Fruit fly (Drosophila melanogaster) whole organism: ENCODE results near the gene Tao.

ENCODE experiments used
- CG8478 ChIP-seq: fragments of >200 bp; optimal IDR thresholded peaks from 2 replicates; lab custom pipeline; 2018; ENCODE audit warnings: inconsistent platforms
- Dll ChIP-seq: fragments of >200 bp; optimal IDR thresholded peaks from 2 replicates; lab custom pipeline; 2017
- EcR ChIP-seq, 2 experiments: fragments of >200 bp; optimal IDR thresholded peaks; 2 replicates each; lab custom pipeline; 2017; ENCODE audit warnings: missing biosample characterization in 2 of 2, missing genetic modification characterization in 2 of 2, missing genetic modification reagents in 2 of 2
- usp ChIP-seq: fragments of >200 bp; optimal IDR thresholded peaks from 2 replicates; lab custom pipeline; 2017; ENCODE audit warnings: missing biosample characterization, missing genetic modification characterization, mixed read lengths

DNA sequence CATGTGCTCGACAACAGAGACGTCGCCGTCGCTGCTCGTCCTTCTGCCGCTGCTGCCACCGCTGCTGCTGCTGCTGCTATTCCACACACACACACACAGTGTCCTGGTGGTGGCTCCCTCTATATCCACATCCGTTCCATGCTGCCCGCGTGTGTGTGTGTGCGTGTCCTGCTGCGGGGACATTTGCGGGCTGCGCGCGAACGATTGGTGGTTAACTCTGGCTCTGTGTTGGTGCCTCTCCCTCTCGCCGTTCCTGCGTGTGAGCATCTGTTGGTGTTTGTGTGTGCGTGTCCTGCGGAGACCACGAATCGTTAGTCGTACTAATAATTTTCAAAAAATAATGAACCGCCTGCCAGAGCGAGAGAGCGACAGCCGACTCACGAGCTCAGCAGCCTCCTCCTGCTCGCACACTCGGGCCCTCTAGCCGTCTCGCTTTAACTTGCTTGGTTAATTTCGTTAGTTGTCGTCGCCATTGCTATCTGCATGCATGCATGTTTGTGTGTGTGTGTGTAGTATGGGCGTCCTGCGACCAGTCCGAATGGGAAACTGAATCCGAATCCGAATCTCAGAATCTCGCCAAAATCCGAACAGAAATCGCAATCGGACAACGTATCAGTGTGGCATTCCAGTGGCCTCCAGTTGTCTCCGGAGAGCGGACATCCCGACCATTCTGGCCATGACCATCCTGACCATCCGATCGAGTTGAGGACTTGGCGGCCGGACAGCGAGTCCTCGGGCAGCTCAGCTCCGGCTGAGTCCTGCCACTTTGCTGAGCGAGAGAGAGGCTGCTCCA is 33.5 kb downstream of the Tao start:
- TF ChIP-seq Dll (lab: Kevin White, UChicago) (peak; percentile 15), usp (GFP tag; lab: Kevin White, UChicago) (no peak), CG8478 (peak; percentile 51), EcR (GFP tag; optimal IDR thresholded peaks at IDR 0.05; lab: Kevin White, UChicago) (no peak)
